Fruit fly (Drosophila melanogaster) whole organism, adult: ENCODE measurements around the gene CG18766.

Experiments used
- CG11617 ChIP-seq: fragments of 200-800 bp; sonication (Bioruptor generic); optimal IDR thresholded peaks from 2 replicates; lab custom pipeline; 2017; ENCODE audit warnings: mild to moderate bottlenecking, missing biosample characterization, missing genetic modification reagents, missing genetic modification characterization
- Crg-1 ChIP-seq: fragments of 200-800 bp; sonication (Bioruptor generic); optimal IDR thresholded peaks from 2 replicates; lab custom pipeline; 2016; ENCODE audit warnings: missing biosample characterization, missing genetic modification characterization
- Hr96 ChIP-seq: fragments of 200-800 bp; sonication (Bioruptor generic); optimal IDR thresholded peaks from 2 replicates; lab custom pipeline; 2016; ENCODE audit warnings: missing biosample characterization, missing genetic modification characterization
- Mnt ChIP-seq: fragments of 200-800 bp; sonication (Bioruptor generic); optimal IDR thresholded peaks from 2 replicates; lab custom pipeline; 2016; ENCODE audit warnings: missing biosample characterization, mild to moderate bottlenecking, missing genetic modification characterization
- bab1 ChIP-seq: fragments of 200-800 bp; sonication (Bioruptor generic); optimal IDR thresholded peaks from 3 replicates; lab custom pipeline; 2019; ENCODE audit warnings: missing biosample characterization, mild to moderate bottlenecking, missing genetic modification characterization, moderate library complexity
- tj ChIP-seq: fragments of 200-800 bp; sonication (Bioruptor generic); optimal IDR thresholded peaks from 3 replicates; lab custom pipeline; 2017; ENCODE audit warnings: missing biosample characterization, mild to moderate bottlenecking, missing genetic modification characterization, moderate library complexity
- toe ChIP-seq: fragments of 200-800 bp; sonication (Bioruptor generic); optimal IDR thresholded peaks from 2 replicates; lab custom pipeline; 2016; ENCODE audit warnings: missing biosample characterization, missing genetic modification characterization

- TF ChIP-seq bab1 (GFP tag; lab: Kevin White, UChicago), result no peak
- TF ChIP-seq Hr96 (GFP tag; lab: Kevin White, UChicago), result no peak
- TF ChIP-seq tj, result no peak
- no peak for TF ChIP-seq toe (GFP tag; lab: Kevin White, UChicago)
- no peak for TF ChIP-seq Crg-1
- TF ChIP-seq Mnt (GFP tag; lab: Kevin White, UChicago), result no peak
- no peak for TF ChIP-seq CG11617
Observed at dm6 chr3R:27240967-27241366, 4.1 kb downstream of the CG18766 start, which contains the start of gene CG17991.
